Fruit fly (Drosophila melanogaster): ENCODE data around the gene CG10469.

Gene CG10469

DNA sequence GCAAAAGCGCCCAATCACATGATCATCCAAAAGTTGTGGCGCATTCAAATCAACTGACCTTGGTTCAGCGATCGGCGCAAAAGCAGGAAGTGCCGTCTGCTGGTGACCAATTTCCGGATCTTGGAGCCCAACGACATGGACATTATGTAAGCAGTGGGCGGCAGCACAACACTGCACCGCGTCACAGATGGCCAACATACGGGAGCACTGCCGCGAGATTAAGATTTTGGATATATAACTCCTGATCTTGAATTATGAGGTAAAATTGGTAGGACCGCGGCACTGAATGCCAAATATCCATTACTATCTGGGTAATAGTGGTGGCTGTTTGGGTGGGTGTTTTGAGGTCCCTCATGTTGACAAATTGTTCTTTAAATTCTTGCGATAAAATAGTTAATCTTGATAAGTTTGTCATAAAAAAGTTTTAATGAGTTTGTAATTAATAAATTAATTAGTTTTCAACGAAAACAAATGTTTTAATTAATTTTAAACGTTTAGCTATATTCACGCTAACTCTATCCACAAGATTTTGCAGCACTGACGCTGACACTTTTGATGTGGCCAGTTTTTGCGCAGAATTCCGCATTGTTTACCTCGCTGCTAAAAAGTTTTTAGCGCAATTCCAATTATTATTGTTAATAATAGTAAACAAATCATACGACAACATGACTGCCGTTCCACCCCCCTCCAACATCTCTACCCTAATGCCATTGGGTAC is 18.0 kb downstream of the CG10469 start, which contains the start of the genes CG13295 and CG6610 (continued):
- no peak for TF ChIP-seq CG6175 (GFP tag; IDR thresholded peaks at IDR 0.05)
- TF ChIP-seq inv (GFP tag; IDR thresholded peaks at IDR 0.05; ENCODE audit: partially characterized antibody): no peak
- peak; percentile 36 for TF ChIP-seq Bteb2 (GFP tag; optimal IDR thresholded peaks at IDR 0.05)
- peak; percentile 56 for TF ChIP-seq CG3281 (GFP tag; optimal IDR thresholded peaks at IDR 0.05)
- peak; percentile 26 for TF ChIP-seq Mad (GFP tag; optimal IDR thresholded peaks at IDR 0.05)
- no peak for TF ChIP-seq CG1832 (GFP tag; optimal IDR thresholded peaks at IDR 0.05)
- no peak for TF ChIP-seq slp2 (GFP tag; optimal IDR thresholded peaks at IDR 0.05)
- TF ChIP-seq CG8359 (GFP tag; optimal IDR thresholded peaks at IDR 0.05; ENCODE audit: borderline replicate concordance): no peak
- no peak for TF ChIP-seq Hr78 (GFP tag; optimal IDR thresholded peaks at IDR 0.05)
- peak; percentile 57 for TF ChIP-seq tin (GFP tag; optimal IDR thresholded peaks at IDR 0.05)
- TF ChIP-seq dmrt11E (tag; optimal IDR thresholded peaks at IDR 0.05): peak; percentile 64
- TF ChIP-seq Oli (tag; optimal IDR thresholded peaks at IDR 0.05): peak; percentile 56
- TF ChIP-seq amos (GFP tag; IDR thresholded peaks at IDR 0.05; ENCODE audit: partially characterized antibody): 0 out of 2 replicates have a peak, but pooled peaks have one; percentile 23
- no peak; the same call in 1 of the 2 replicates for TF ChIP-seq Scr (GFP tag; IDR thresholded peaks at IDR 0.05; ENCODE audit: partially characterized antibody)
- TF ChIP-seq vfl (GFP tag; optimal IDR thresholded peaks at IDR 0.05): no peak
- no peak for TF ChIP-seq CG8765 (GFP tag; IDR thresholded peaks at IDR 0.05)
- TF ChIP-seq sisA (GFP tag; IDR thresholded peaks at IDR 0.05): peak; percentile 46; the same call in 1 of the 2 replicates
- peak; percentile 42 for TF ChIP-seq dm (GFP tag; optimal IDR thresholded peaks at IDR 0.05)
- TF ChIP-seq CG16813 (GFP tag; IDR thresholded peaks at IDR 0.05; ENCODE audit: partially characterized antibody): no peak
- peak; percentile 47 for TF ChIP-seq Chrac-16 (GFP tag; optimal IDR thresholded peaks at IDR 0.05)
- no peak for TF ChIP-seq Dref (GFP tag; IDR thresholded peaks at IDR 0.05)
- peak; percentile 30 for TF ChIP-seq CG10209 (GFP tag; optimal IDR thresholded peaks at IDR 0.05)
- peak; percentile 20 for TF ChIP-seq CG4617 (GFP tag; optimal IDR thresholded peaks at IDR 0.05; ENCODE audit: borderline replicate concordance)
- no peak for TF ChIP-seq vvl (GFP tag; IDR thresholded peaks at IDR 0.05)
- TF ChIP-seq crol (GFP tag; IDR thresholded peaks at IDR 0.05): no peak
- TF ChIP-seq CG6254 (GFP tag; optimal IDR thresholded peaks at IDR 0.05): no peak
- TF ChIP-seq Fer3 (tag; optimal IDR thresholded peaks at IDR 0.05): peak; percentile 66
- peak; percentile 58 for TF ChIP-seq bcd (GFP tag; optimal IDR thresholded peaks at IDR 0.05)
- no peak for TF ChIP-seq org-1 (GFP tag; optimal IDR thresholded peaks at IDR 0.05)
- TF ChIP-seq Deaf1 (tag; optimal IDR thresholded peaks at IDR 0.05): peak; percentile 27
- TF ChIP-seq gcm2 (GFP tag; optimal IDR thresholded peaks at IDR 0.05): peak; percentile 24
- TF ChIP-seq Mrtf (GFP tag; IDR thresholded peaks at IDR 0.05): peak; percentile 55; the same call in 1 of the 3 replicates
- peak; percentile 92 for TF ChIP-seq sd (tag; optimal IDR thresholded peaks at IDR 0.05)
- TF ChIP-seq CG15073 (GFP tag; optimal IDR thresholded peaks at IDR 0.05): no peak
- TF ChIP-seq Atf6 (GFP tag; IDR thresholded peaks at IDR 0.05): peak; percentile 35; the same call in 1 of the 2 replicates
- no peak for TF ChIP-seq psq (GFP tag; optimal IDR thresholded peaks at IDR 0.05)
- peak; percentile 61 for TF ChIP-seq CG4328 (GFP tag; optimal IDR thresholded peaks at IDR 0.05)
- no peak for TF ChIP-seq Lpt (GFP tag; optimal IDR thresholded peaks at IDR 0.05)
- TF ChIP-seq CG30431 (GFP tag; optimal IDR thresholded peaks at IDR 0.05): peak; percentile 5
- peak; percentile 7 for TF ChIP-seq CG8388 (GFP tag; optimal IDR thresholded peaks at IDR 0.05)
- TF ChIP-seq CG10274 (GFP tag; optimal IDR thresholded peaks at IDR 0.05): no peak
- peak; percentile 50 for TF ChIP-seq CG10147 (GFP tag; optimal IDR thresholded peaks at IDR 0.05)
- peak; percentile 90 for TF ChIP-seq sens (GFP tag)
- no peak for TF ChIP-seq mirr (GFP tag; optimal IDR thresholded peaks at IDR 0.05)
- no peak for TF ChIP-seq seq (GFP tag; IDR thresholded peaks at IDR 0.05)
- TF ChIP-seq HmgD (GFP tag; optimal IDR thresholded peaks at IDR 0.05): no peak
- TF ChIP-seq klu (GFP tag; IDR thresholded peaks at IDR 0.05): peak; percentile 54
- peak; percentile 86 for TF ChIP-seq Med (GFP tag)
- peak; percentile 68 for TF ChIP-seq CG9797 (GFP tag; optimal IDR thresholded peaks at IDR 0.05)
